Worm (Caenorhabditis elegans) whole organism, L2 larva: ENCODE measurements around the gene F45E4.6.

ENCODE experiments used
- C34F6.9 ChIP-seq: fragments of 150-350 bp; optimal IDR thresholded peaks from 2 replicates; lab custom pipeline; 2014; ENCODE audit warnings: missing biosample characterization, missing genetic modification characterization
- R02D3.7 ChIP-seq: fragments of 150-350 bp; optimal IDR thresholded peaks from 2 replicates; lab custom pipeline; 2014; ENCODE audit warnings: missing biosample characterization, missing genetic modification characterization
- ZK546.5 ChIP-seq: sonication (generic microtip); optimal IDR thresholded peaks from 2 replicates; lab custom pipeline; 2017; ENCODE audit warnings: missing biosample characterization, missing genetic modification characterization
- alr-1 ChIP-seq: fragments of 150-350 bp; optimal IDR thresholded peaks from 2 replicates; lab custom pipeline; 2014; ENCODE audit warnings: missing biosample characterization, missing genetic modification characterization
- ama-1 ChIP-seq: fragments of 150-350 bp; optimal IDR thresholded peaks from 2 replicates; lab custom pipeline; 2018; ENCODE audit warnings: inconsistent platforms
- blmp-1 ChIP-seq: sonication (generic microtip); optimal IDR thresholded peaks from 2 replicates; lab custom pipeline; 2017; ENCODE audit warnings: missing genetic modification characterization, mild to moderate bottlenecking, missing compliant biosample characterization, antibody characterized with exemption, moderate library complexity; ENCODE audit not compliant: insufficient read depth
- ceh-82 ChIP-seq: fragments of 150-350 bp; optimal IDR thresholded peaks from 2 replicates; lab custom pipeline; 2014; ENCODE audit warnings: missing biosample characterization, missing genetic modification characterization
- crh-2 ChIP-seq: sonication (generic microtip); optimal IDR thresholded peaks from 2 replicates; lab custom pipeline; 2017; ENCODE audit warnings: missing biosample characterization, missing genetic modification characterization
- dmd-4 ChIP-seq: sonication (generic microtip); optimal IDR thresholded peaks from 2 replicates; lab custom pipeline; 2017; ENCODE audit warnings: missing biosample characterization, missing genetic modification characterization
- egl-27 ChIP-seq: sonication (generic microtip); optimal IDR thresholded peaks from 3 replicates; lab custom pipeline; 2017; ENCODE audit warnings: missing biosample characterization, missing genetic modification reagents, missing genetic modification characterization
- elt-1 ChIP-seq: fragments of 150-350 bp; optimal IDR thresholded peaks from 2 replicates; lab custom pipeline; 2014; ENCODE audit warnings: missing biosample characterization, missing genetic modification characterization
- elt-3 ChIP-seq: sonication (generic microtip); optimal IDR thresholded peaks from 2 replicates; lab custom pipeline; 2017; ENCODE audit warnings: missing biosample characterization, missing genetic modification characterization
- gmeb-1 ChIP-seq: fragments of 150-350 bp; optimal IDR thresholded peaks from 2 replicates; lab custom pipeline; 2014; ENCODE audit warnings: missing biosample characterization, missing genetic modification characterization
- lsy-2 ChIP-seq, 2 experiments: fragments of 150-350 bp in 1 of 2; sonication (generic microtip) in 1 of 2; optimal IDR thresholded peaks; 2 replicates each; lab custom pipeline; 2014 to 2017; ENCODE audit warnings: missing biosample characterization in 2 of 2, missing genetic modification characterization in 2 of 2
- mab-5 ChIP-seq: fragments of 150-350 bp; optimal IDR thresholded peaks from 2 replicates; lab custom pipeline; 2014; ENCODE audit warnings: missing biosample characterization, missing genetic modification characterization
- mdl-1 ChIP-seq, 2 experiments: fragments of 150-350 bp in 1 of 2; sonication (generic microtip) in 1 of 2; optimal IDR thresholded peaks; 2 replicates each; lab custom pipeline; 2017; ENCODE audit warnings: missing biosample characterization in 2 of 2, missing genetic modification characterization in 2 of 2
- nhr-11 ChIP-seq: fragments of 150-350 bp; optimal IDR thresholded peaks from 2 replicates; lab custom pipeline; 2014; ENCODE audit warnings: missing biosample characterization, missing genetic modification characterization
- nhr-12 ChIP-seq: fragments of 150-350 bp; optimal IDR thresholded peaks from 2 replicates; lab custom pipeline; 2014; ENCODE audit warnings: missing biosample characterization, missing genetic modification characterization
- nhr-129 ChIP-seq: fragments of 150-350 bp; optimal IDR thresholded peaks from 2 replicates; lab custom pipeline; 2014; ENCODE audit warnings: missing biosample characterization, missing genetic modification characterization
- nhr-21 ChIP-seq: fragments of 150-350 bp; optimal IDR thresholded peaks from 2 replicates; lab custom pipeline; 2014; ENCODE audit warnings: missing biosample characterization, missing genetic modification characterization
- nhr-23 ChIP-seq: fragments of 150-350 bp; optimal IDR thresholded peaks from 2 replicates; lab custom pipeline; 2014; ENCODE audit warnings: missing biosample characterization, missing genetic modification reagents, missing genetic modification characterization
- skn-1 ChIP-seq: sonication (generic microtip); optimal IDR thresholded peaks from 2 replicates; lab custom pipeline; 2017; ENCODE audit warnings: missing biosample characterization, missing genetic modification characterization
- sma-9 ChIP-seq, 2 experiments: fragments of 150-350 bp in 1 of 2; sonication (generic microtip) in 1 of 2; optimal IDR thresholded peaks; 2 replicates each; lab custom pipeline; 2014 to 2016; ENCODE audit warnings: missing genetic modification characterization in 2 of 2, mild to moderate bottlenecking in 1 of 2, missing biosample characterization in 1 of 2, missing compliant biosample characterization in 1 of 2, missing genetic modification reagents in 1 of 2, moderate library complexity in 1 of 2
- unc-55 ChIP-seq: fragments of 150-350 bp; sonication (generic microtip); optimal IDR thresholded peaks from 3 replicates; lab custom pipeline; 2014; ENCODE audit warnings: missing biosample characterization, missing genetic modification reagents, missing genetic modification characterization
- zag-1 ChIP-seq: fragments of 150-350 bp; optimal IDR thresholded peaks from 2 replicates; lab custom pipeline; 2014; ENCODE audit warnings: missing biosample characterization, missing genetic modification characterization
- ztf-1 ChIP-seq: fragments of 200-800 bp; sonication (Bioruptor generic); conservative IDR thresholded peaks from 2 replicates; pipeline ENCODE4 v1.3.6; 2022; ENCODE audit warnings: missing genetic modification characterization, missing compliant biosample characterization

The F45E4.6 gene

DNA sequence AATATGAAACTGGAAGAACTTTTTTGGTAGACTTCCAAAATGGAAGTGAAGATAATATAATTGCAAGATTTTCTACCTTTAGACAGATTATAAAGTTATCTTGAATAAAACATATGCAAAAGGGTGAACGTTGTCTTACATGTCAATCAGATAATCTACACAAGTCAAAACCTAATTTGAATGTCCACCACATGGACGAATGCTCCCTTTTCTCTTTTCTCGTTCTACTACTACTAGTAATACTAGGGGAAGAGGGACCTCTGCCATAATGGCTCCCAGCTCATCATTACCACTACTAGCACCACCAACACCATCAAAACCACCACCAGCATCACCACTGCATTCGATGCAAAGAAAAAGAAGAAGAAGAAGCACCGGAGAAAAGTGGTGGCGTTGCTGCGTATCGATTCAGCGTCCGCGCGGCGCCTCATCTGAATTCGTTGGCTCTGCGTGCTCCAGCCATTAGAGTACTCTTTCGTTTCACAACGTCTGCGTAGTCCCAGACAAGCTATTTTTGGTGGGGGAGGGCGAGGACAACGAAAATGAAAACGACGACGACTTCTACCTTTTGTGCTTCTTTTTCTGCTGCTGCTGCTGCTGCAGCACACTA lies 47.0 kb downstream of the F45E4.6 start:
- TF ChIP-seq gmeb-1 (tag; lab: Kevin White, UChicago) (no peak), blmp-1 (tag; lab: Kevin White, UChicago) (no peak), zag-1 (tag; lab: Kevin White, UChicago) (peak; percentile 30), ama-1 (lab: Kevin White, UChicago) (no peak), nhr-21 (tag; lab: Kevin White, UChicago) (no peak), R02D3.7 (tag; lab: Kevin White, UChicago) (no peak), nhr-129 (tag; lab: Kevin White, UChicago) (no peak), dmd-4 (no peak), ZK546.5 (tag; lab: Kevin White, UChicago) (no peak), mdl-1 (tag; optimal IDR thresholded peaks at IDR 0.05; lab: Kevin White, UChicago) (no peak), nhr-11 (tag; lab: Kevin White, UChicago) (no peak), nhr-23 (tag; lab: Kevin White, UChicago) (no peak), ceh-82 (tag; lab: Kevin White, UChicago) (no peak), C34F6.9 (tag; lab: Kevin White, UChicago) (peak; percentile 40), crh-2 (tag; lab: Kevin White, UChicago) (no peak), skn-1 (tag; lab: Kevin White, UChicago) (no peak), lsy-2 (tag; optimal IDR thresholded peaks at IDR 0.05; lab: Kevin White, UChicago) (peak in 1 of 2 experiments; percentile 10), sma-9 (GFP tag; optimal IDR thresholded peaks at IDR 0.05; lab: Kevin White, UChicago) (no peak), sma-9 (tag; optimal IDR thresholded peaks at IDR 0.05; lab: Kevin White, UChicago) (no peak), alr-1 (tag; lab: Kevin White, UChicago) (no peak), nhr-12 (no peak), ztf-1 (GFP tag; lab: Robert Waterston, UW) (no peak), egl-27 (tag; lab: Kevin White, UChicago) (no peak), mab-5 (tag; lab: Kevin White, UChicago) (no peak), elt-1 (tag; lab: Kevin White, UChicago) (no peak), unc-55 (GFP tag; lab: Kevin White, UChicago) (peak; percentile 69), elt-3 (tag; lab: Kevin White, UChicago) (no peak)
